Worm (Caenorhabditis elegans): ENCODE data around the gene C02B10.3.
"Not testable (repeated sequence)": the region's sequence is repeated elsewhere in the genome, so short reads cannot be mapped to it uniquely, and the experiment has no call there.

C02B10.3 gene

ce11 chrIV:5063297-5063696 lies 39.8 kb downstream of the C02B10.3 start (continued):
- no peak for TF ChIP-seq ztf-11 (tag; optimal IDR thresholded peaks at IDR 0.05)
- no peak for TF ChIP-seq blmp-1 (tag; optimal IDR thresholded peaks at IDR 0.05)
- no peak for TF ChIP-seq sup-37 (GFP tag; optimal IDR thresholded peaks at IDR 0.05)
- TF ChIP-seq vab-15 (tag; optimal IDR thresholded peaks at IDR 0.05): no peak
- TF ChIP-seq nhr-77 (tag; optimal IDR thresholded peaks at IDR 0.05): no peak
- peak in 1 of 2 experiments; percentile 4 for TF ChIP-seq lin-35 (GFP tag; optimal IDR thresholded peaks at IDR 0.05)
- no peak for TF ChIP-seq ets-5 (GFP tag; IDR thresholded peaks at IDR 0.05)
- no peak for TF ChIP-seq ceh-88 (GFP tag; IDR thresholded peaks at IDR 0.05)
- no peak for TF ChIP-seq ces-1 (GFP tag; optimal IDR thresholded peaks at IDR 0.05)
- no peak for TF ChIP-seq alr-1 (tag; optimal IDR thresholded peaks at IDR 0.05; ENCODE audit: borderline replicate concordance)
- no peak for TF ChIP-seq hpl-2 (GFP tag; optimal IDR thresholded peaks at IDR 0.05)
- no peak for TF ChIP-seq sptf-1 (tag; optimal IDR thresholded peaks at IDR 0.05)
- TF ChIP-seq aha-1 (tag; optimal IDR thresholded peaks at IDR 0.05): no peak
- TF ChIP-seq C16A3.4 (tag; optimal IDR thresholded peaks at IDR 0.05): no peak
- no peak for TF ChIP-seq ceh-63 (GFP tag; optimal IDR thresholded peaks at IDR 0.05)
- TF ChIP-seq hlh-4 (tag; optimal IDR thresholded peaks at IDR 0.05): no peak
- no peak for TF ChIP-seq nhr-84 (tag; optimal IDR thresholded peaks at IDR 0.05)
- no peak for TF ChIP-seq F16B12.6 (tag; optimal IDR thresholded peaks at IDR 0.05)
- TF ChIP-seq pqm-1 (tag; optimal IDR thresholded peaks at IDR 0.05): no peak
- peak; percentile 5 for TF ChIP-seq xbp-1 (tag; optimal IDR thresholded peaks at IDR 0.05)
- peak; percentile 35 for TF ChIP-seq aly-2 (tag; optimal IDR thresholded peaks at IDR 0.05)
- TF ChIP-seq grh-1 (GFP tag; IDR thresholded peaks at IDR 0.05): 0 out of 2 replicates have a peak, but pooled peaks have one; percentile 34
- no peak for TF ChIP-seq fkh-4 (tag; optimal IDR thresholded peaks at IDR 0.05; ENCODE audit: borderline replicate concordance)
- TF ChIP-seq skn-1 (tag; optimal IDR thresholded peaks at IDR 0.05): no peak
- TF ChIP-seq nhr-47 (tag; optimal IDR thresholded peaks at IDR 0.05): peak; percentile 52
- TF ChIP-seq egl-13 (tag; optimal IDR thresholded peaks at IDR 0.05): no peak
- peak; percentile 43 for TF ChIP-seq nhr-71 (tag; optimal IDR thresholded peaks at IDR 0.05)
- TF ChIP-seq nhr-237 (tag; optimal IDR thresholded peaks at IDR 0.05): no peak
- TF ChIP-seq tbx-2 (tag; optimal IDR thresholded peaks at IDR 0.05): no peak
- TF ChIP-seq unc-130 (tag; optimal IDR thresholded peaks at IDR 0.05): no peak

ce11 chrIV:5062278-5062677 lies 40.8 kb downstream of the C02B10.3 start, which contains the start of gene msp-57:
TSS of gene msp-57 (plus strand) at chrIV:5062578.
- not testable (repeated sequence) for TF ChIP-seq unc-86 (tag; optimal IDR thresholded peaks at IDR 0.05); hpl-2 (GFP tag; optimal IDR thresholded peaks at IDR 0.05); lin-13 (GFP tag; optimal IDR thresholded peaks at IDR 0.05)

DNA sequence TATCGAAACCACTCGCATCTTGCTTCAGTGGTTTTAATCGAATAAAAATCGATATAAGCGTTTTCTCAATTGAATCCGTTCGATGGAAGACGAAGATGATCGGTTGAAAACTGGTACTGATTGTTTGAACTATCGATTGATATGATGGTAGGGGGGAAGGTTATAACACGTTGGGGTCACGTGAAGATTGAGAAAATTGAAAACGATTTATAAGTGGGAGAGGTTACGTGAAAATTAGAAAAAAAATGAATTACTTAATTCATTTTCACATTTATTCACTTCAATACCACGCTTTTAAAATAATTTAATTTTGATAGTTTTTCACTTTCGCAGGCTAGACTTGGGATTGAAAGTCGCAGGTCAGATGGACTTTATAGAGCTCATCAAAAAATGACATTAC lies 42.1 kb downstream of the C02B10.3 start, which contains the start of gene C09B9.7:
TSS of gene C09B9.7 (minus strand) at position 101 of the 400 bp plus-strand sequence.
- TF ChIP-seq jun-1 (tag; optimal IDR thresholded peaks at IDR 0.05) (no peak), xbp-1 (tag; optimal IDR thresholded peaks at IDR 0.05) (no peak), ceh-82 (tag; optimal IDR thresholded peaks at IDR 0.05) (no peak), nhr-85 (tag) (no peak), fkh-4 (tag; optimal IDR thresholded peaks at IDR 0.05; ENCODE audit: borderline replicate concordance) (no peak), alr-1 (tag; optimal IDR thresholded peaks at IDR 0.05; ENCODE audit: borderline replicate concordance) (no peak), mdl-1 (tag; optimal IDR thresholded peaks at IDR 0.05) (no peak), C04F5.9 (tag; optimal IDR thresholded peaks at IDR 0.05) (no peak), vab-15 (tag; optimal IDR thresholded peaks at IDR 0.05) (no peak), hlh-4 (tag; optimal IDR thresholded peaks at IDR 0.05) (no peak), fkh-10 (GFP tag; optimal IDR thresholded peaks at IDR 0.05) (no peak), sptf-1 (tag; optimal IDR thresholded peaks at IDR 0.05) (no peak), ces-1 (GFP tag; optimal IDR thresholded peaks at IDR 0.05) (no peak), C16A3.4 (tag; optimal IDR thresholded peaks at IDR 0.05) (no peak), egl-27 (tag; optimal IDR thresholded peaks at IDR 0.05) (no peak)

All from whole organism, L1 larva.